Fruit fly (Drosophila melanogaster): Measurements from ENCODE around the gene pns.
A peak's percentile ranks its signal among the peaks of the same experiment; 100 is the strongest.

Gene pns

DNA sequence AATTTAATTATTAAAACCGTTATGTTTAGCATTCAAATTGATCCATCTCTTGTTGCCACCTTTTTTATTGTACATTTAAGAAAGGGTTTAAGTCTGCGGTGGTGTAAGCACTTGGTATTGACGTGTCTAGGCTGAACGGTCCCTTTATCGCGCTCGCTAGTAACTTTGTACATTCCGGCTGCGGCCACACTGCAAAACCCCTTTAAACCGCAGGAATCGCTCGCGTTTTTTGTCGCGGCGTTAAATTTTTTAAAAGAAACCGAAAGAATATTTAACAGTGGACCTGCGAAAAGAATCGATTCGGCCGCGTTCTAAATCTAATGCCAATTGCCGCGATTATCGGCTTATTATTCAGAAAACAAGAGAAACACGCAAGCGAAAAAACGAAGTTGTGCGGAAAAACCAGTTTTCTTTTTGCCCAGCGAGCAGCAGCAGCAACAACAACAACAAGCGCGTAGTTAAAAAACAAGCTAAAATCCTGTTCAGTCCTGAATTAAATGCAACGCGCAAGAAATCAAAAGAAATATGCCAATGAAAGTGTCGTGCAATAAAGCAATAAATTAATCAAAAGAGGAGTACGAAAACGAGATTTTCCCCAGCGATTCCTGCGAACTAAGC, 39.7 kb downstream of the pns start, which contains the start of gene CG13917 (continued):
- TF ChIP-seq CG6854 (GFP tag; optimal IDR thresholded peaks at IDR 0.05): no peak
- no peak for TF ChIP-seq tio (GFP tag; optimal IDR thresholded peaks at IDR 0.05)
- TF ChIP-seq emc (GFP tag; optimal IDR thresholded peaks at IDR 0.05): no peak
- TF ChIP-seq CG16815 (GFP tag; optimal IDR thresholded peaks at IDR 0.05): no peak
- no peak for TF ChIP-seq esg (GFP tag; conservative IDR thresholded peaks at IDR 0.05)
- peak; percentile 28 for TF ChIP-seq CTCF (GFP tag; optimal IDR thresholded peaks at IDR 0.05)
- TF ChIP-seq MBD-R2 (GFP tag; IDR thresholded peaks at IDR 0.05): peak; percentile 65
- TF ChIP-seq bigmax (GFP tag; optimal IDR thresholded peaks at IDR 0.05): no peak
- TF ChIP-seq jing (GFP tag; optimal IDR thresholded peaks at IDR 0.05): no peak
- no peak for TF ChIP-seq sim (GFP tag; IDR thresholded peaks at IDR 0.05)
- no peak for TF ChIP-seq CG4820 (GFP tag; optimal IDR thresholded peaks at IDR 0.05)
- TF ChIP-seq nau (GFP tag; optimal IDR thresholded peaks at IDR 0.05): no peak
- no peak for TF ChIP-seq CG11085 (GFP tag; IDR thresholded peaks at IDR 0.05)
- peak; percentile 18 for TF ChIP-seq Sin3A (optimal IDR thresholded peaks at IDR 0.05)
- no peak for TF ChIP-seq Rx (GFP tag; IDR thresholded peaks at IDR 0.05)
- TF ChIP-seq en (GFP tag; optimal IDR thresholded peaks at IDR 0.05): no peak
- no peak for TF ChIP-seq mld (GFP tag; IDR thresholded peaks at IDR 0.05; ENCODE audit: partially characterized antibody)
- no peak for TF ChIP-seq fd96Cb (tag; optimal IDR thresholded peaks at IDR 0.05)
- TF ChIP-seq CG2712 (tag; optimal IDR thresholded peaks at IDR 0.05): peak; percentile 22
- TF ChIP-seq NfI (GFP tag; optimal IDR thresholded peaks at IDR 0.05): no peak
- TF ChIP-seq nmo (GFP tag; optimal IDR thresholded peaks at IDR 0.05): peak; percentile 18
- TF ChIP-seq lbe (GFP tag; optimal IDR thresholded peaks at IDR 0.05): no peak
- TF ChIP-seq chif (GFP tag; optimal IDR thresholded peaks at IDR 0.05): no peak
- TF ChIP-seq Fer1 (GFP tag; optimal IDR thresholded peaks at IDR 0.05): peak; percentile 30
- peak; percentile 27 for TF ChIP-seq abd-A (tag; optimal IDR thresholded peaks at IDR 0.05)
- TF ChIP-seq CoRest (tag; optimal IDR thresholded peaks at IDR 0.05): peak; percentile 60
- peak; percentile 98 for TF ChIP-seq pzg (GFP tag; optimal IDR thresholded peaks at IDR 0.05)
- TF ChIP-seq CG7372 (GFP tag; IDR thresholded peaks at IDR 0.05): no peak
- no peak for TF ChIP-seq pum (GFP tag; optimal IDR thresholded peaks at IDR 0.05)
- peak; percentile 33 for TF ChIP-seq gem (tag; optimal IDR thresholded peaks at IDR 0.05)
- TF ChIP-seq dysf (GFP tag; IDR thresholded peaks at IDR 0.05): no peak
- no peak for TF ChIP-seq salm (tag; optimal IDR thresholded peaks at IDR 0.05)
- no peak for TF ChIP-seq odd (GFP tag; optimal IDR thresholded peaks at IDR 0.05)
- no peak for TF ChIP-seq CG3726 (GFP tag; IDR thresholded peaks at IDR 0.05)
- peak in 1 of 3 experiments; percentile 39 for TF ChIP-seq Stat92E (GFP tag; optimal IDR thresholded peaks at IDR 0.05)
- no peak for TF ChIP-seq ci (GFP tag; IDR thresholded peaks at IDR 0.05)
- peak; percentile 41 for TF ChIP-seq CG12299 (tag; optimal IDR thresholded peaks at IDR 0.05)
- peak; percentile 66 for TF ChIP-seq CG1603 (tag; optimal IDR thresholded peaks at IDR 0.05)
- TF ChIP-seq bsh (GFP tag; optimal IDR thresholded peaks at IDR 0.05): no peak
- TF ChIP-seq gfzf (GFP tag; optimal IDR thresholded peaks at IDR 0.05): peak; percentile 98
- TF ChIP-seq peb (GFP tag; IDR thresholded peaks at IDR 0.05): no peak
- no peak for TF ChIP-seq CG9876 (GFP tag; optimal IDR thresholded peaks at IDR 0.05)
- no peak for TF ChIP-seq CG7987 (GFP tag; optimal IDR thresholded peaks at IDR 0.05)
- no peak for TF ChIP-seq CG12219 (GFP tag; optimal IDR thresholded peaks at IDR 0.05)
- TF ChIP-seq Med (GFP tag): peak; percentile 87
- no peak for TF ChIP-seq ken (GFP tag; IDR thresholded peaks at IDR 0.05)
- TF ChIP-seq D19B (GFP tag; optimal IDR thresholded peaks at IDR 0.05): no peak
- TF ChIP-seq Taf1 (GFP tag; IDR thresholded peaks at IDR 0.05): no peak
- no peak for TF ChIP-seq slou (GFP tag; optimal IDR thresholded peaks at IDR 0.05)
- TF ChIP-seq CG9817 (tag; optimal IDR thresholded peaks at IDR 0.05): no peak
- no peak for TF ChIP-seq CG16779 (GFP tag; IDR thresholded peaks at IDR 0.05)

Data from whole organism, embryonic.